Fruit fly (Drosophila melanogaster): ENCODE data around the gene tank.

dm6 chr2L:4886645-4887044 is 48.8 kb upstream of the tank start:
- no peak for TF ChIP-seq insv (optimal IDR thresholded peaks at IDR 0.05)
- no peak for TF ChIP-seq psq (optimal IDR thresholded peaks at IDR 0.05)
- TF ChIP-seq ttk (optimal IDR thresholded peaks at IDR 0.05) = no peak
- TF ChIP-seq h (optimal IDR thresholded peaks at IDR 0.05) = no peak
- TF ChIP-seq Sin3A (optimal IDR thresholded peaks at IDR 0.05) = no peak
- no peak for TF ChIP-seq Myc (optimal IDR thresholded peaks at IDR 0.05)

Data from Kc167 (cell line).